Worm (Caenorhabditis elegans): ENCODE measurements around the gene R05H11.1.
A peak's percentile ranks its signal among the peaks of the same experiment; 100 is the strongest.

DNA sequence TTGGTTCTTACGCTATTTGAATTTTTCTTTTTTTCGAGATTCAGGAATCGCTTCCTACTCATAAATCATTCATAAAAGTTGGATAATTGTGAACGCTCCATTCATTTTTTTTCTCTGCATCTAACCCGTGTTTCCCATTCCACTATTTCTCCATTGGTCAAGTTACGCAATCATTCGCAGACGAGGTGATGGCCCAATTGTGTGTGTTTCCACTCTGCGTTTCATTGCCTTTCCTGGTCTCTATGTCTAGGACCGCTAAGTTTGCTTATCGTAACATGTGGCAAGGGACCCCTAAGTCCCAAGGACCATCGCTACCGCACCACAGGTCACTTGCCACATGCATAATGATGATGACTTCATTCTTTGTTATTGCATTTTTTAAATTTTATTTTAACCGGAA, 30.7 kb downstream of the R05H11.1 start:
- TF ChIP-seq klf-2 (GFP tag; conservative IDR thresholded peaks at IDR 0.05) (no peak), cog-1 (tag; optimal IDR thresholded peaks at IDR 0.05) (no peak), ztf-23 (GFP tag; IDR thresholded peaks at IDR 0.05) (no peak), T22C8.4 (GFP tag; IDR thresholded peaks at IDR 0.05) (no peak), flt-1 (GFP tag; IDR thresholded peaks at IDR 0.05) (0 out of 2 replicates have a peak, but pooled peaks have one; percentile 47)
